Fruit fly (Drosophila melanogaster): ENCODE results near the gene HP1D3csd.

Gene HP1D3csd

DNA sequence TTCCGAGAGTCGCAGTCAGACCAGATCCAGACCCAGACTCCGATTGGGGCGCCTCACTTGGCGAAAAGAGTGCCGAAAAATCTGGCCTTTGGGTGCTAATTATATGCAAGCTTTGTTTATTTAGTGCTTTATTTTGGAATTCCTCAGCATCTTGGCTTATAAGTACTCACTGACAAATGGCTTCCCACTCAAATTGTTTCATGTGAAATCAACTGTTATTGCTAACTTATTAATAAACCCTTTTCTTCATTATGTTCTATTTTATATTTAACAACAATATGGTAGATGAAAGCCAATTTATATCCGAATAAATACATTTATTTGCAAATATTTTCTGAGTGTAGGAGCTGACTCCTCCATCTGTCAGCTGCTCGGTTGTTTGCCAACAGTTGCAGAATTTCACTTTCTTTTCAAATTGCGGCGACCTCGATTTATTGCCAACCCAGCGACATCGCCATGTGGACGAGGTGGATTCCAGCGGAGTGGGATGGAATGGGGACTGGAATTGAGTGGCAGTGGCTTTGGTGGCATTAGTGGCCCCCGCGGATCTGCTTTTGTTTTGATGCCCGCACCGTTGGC, 39.9 kb downstream of the HP1D3csd start (continued):
- TF ChIP-seq Eip93F (GFP tag; optimal IDR thresholded peaks at IDR 0.05) = no peak
- no peak for TF ChIP-seq fkh (GFP tag; optimal IDR thresholded peaks at IDR 0.05)
- peak; percentile 56 for TF ChIP-seq CG8632 (GFP tag; optimal IDR thresholded peaks at IDR 0.05)
- peak; percentile 91 for TF ChIP-seq Blimp-1 (GFP tag; optimal IDR thresholded peaks at IDR 0.05)
- TF ChIP-seq Gug (GFP tag; IDR thresholded peaks at IDR 0.05) = no peak; the same call in 1 of the 2 replicates
- no peak for TF ChIP-seq CG1621 (tag; optimal IDR thresholded peaks at IDR 0.05)
- TF ChIP-seq CG31627 (GFP tag; optimal IDR thresholded peaks at IDR 0.05) = peak; percentile 44
- peak; percentile 75 for TF ChIP-seq esn (GFP tag; optimal IDR thresholded peaks at IDR 0.05)
- peak; percentile 27 for TF ChIP-seq CG6854 (GFP tag; optimal IDR thresholded peaks at IDR 0.05)
- peak; percentile 68 for TF ChIP-seq Sox14 (GFP tag; optimal IDR thresholded peaks at IDR 0.05)
- TF ChIP-seq lz (GFP tag; optimal IDR thresholded peaks at IDR 0.05) = peak; percentile 66
- TF ChIP-seq net (GFP tag; optimal IDR thresholded peaks at IDR 0.05) = peak; percentile 68
- TF ChIP-seq CG10669 (GFP tag; optimal IDR thresholded peaks at IDR 0.05) = peak; percentile 51
- TF ChIP-seq ss (GFP tag; optimal IDR thresholded peaks at IDR 0.05) = peak in 1 of 2 experiments; percentile 48
- peak; percentile 37; the same call in 2 of the 3 replicates for TF ChIP-seq CG6163 (GFP tag; IDR thresholded peaks at IDR 0.05)
- peak; percentile 78 for TF ChIP-seq svp (GFP tag)
- peak; percentile 95 for TF ChIP-seq Eip78C (GFP tag)
- TF ChIP-seq Lpt (GFP tag; optimal IDR thresholded peaks at IDR 0.05) = peak; percentile 40
- no peak for TF ChIP-seq CG11294 (GFP tag; IDR thresholded peaks at IDR 0.05)
- TF ChIP-seq Ets21C (GFP tag; optimal IDR thresholded peaks at IDR 0.05) = no peak
- TF ChIP-seq CG34406 (GFP tag; optimal IDR thresholded peaks at IDR 0.05) = peak; percentile 74
- TF ChIP-seq eg (GFP tag; IDR thresholded peaks at IDR 0.05) = peak; percentile 48; the same call in 1 of the 3 replicates
- TF ChIP-seq OdsH (GFP tag; optimal IDR thresholded peaks at IDR 0.05) = peak; percentile 72
- TF ChIP-seq CG3919 (GFP tag; optimal IDR thresholded peaks at IDR 0.05) = peak; percentile 72
- TF ChIP-seq Smox (GFP tag; optimal IDR thresholded peaks at IDR 0.05) = peak; percentile 63
- peak; percentile 69 for TF ChIP-seq achi (GFP tag; optimal IDR thresholded peaks at IDR 0.05)
- peak; percentile 33 for TF ChIP-seq Hr39 (GFP tag; optimal IDR thresholded peaks at IDR 0.05)
- peak; percentile 26 for TF ChIP-seq spab (GFP tag; optimal IDR thresholded peaks at IDR 0.05)
- peak; percentile 57 for TF ChIP-seq CG7368 (GFP tag; optimal IDR thresholded peaks at IDR 0.05)

- TF ChIP-seq CG15336 (GFP tag; IDR thresholded peaks at IDR 0.05) (no peak), eg (GFP tag; IDR thresholded peaks at IDR 0.05) (no peak), svp (GFP tag) (peak; percentile 91)
Observed at dm6 chrX:19238613-19239012, 48.6 kb downstream of the HP1D3csd start.

dm6 chrX:19239365-19239764, 49.4 kb downstream of the HP1D3csd start:
- TF ChIP-seq Ets21C (GFP tag; optimal IDR thresholded peaks at IDR 0.05) (no peak), topi (GFP tag; optimal IDR thresholded peaks at IDR 0.05) (no peak), fd59A (GFP tag; optimal IDR thresholded peaks at IDR 0.05) (no peak), Sox102F (GFP tag; optimal IDR thresholded peaks at IDR 0.05) (no peak), CG3919 (GFP tag; optimal IDR thresholded peaks at IDR 0.05) (no peak), Eip93F (GFP tag; optimal IDR thresholded peaks at IDR 0.05) (no peak), pdm3 (GFP tag; optimal IDR thresholded peaks at IDR 0.05) (no peak), CG10631 (GFP tag; optimal IDR thresholded peaks at IDR 0.05) (no peak), Ets96B (tag; optimal IDR thresholded peaks at IDR 0.05) (no peak)

DNA sequence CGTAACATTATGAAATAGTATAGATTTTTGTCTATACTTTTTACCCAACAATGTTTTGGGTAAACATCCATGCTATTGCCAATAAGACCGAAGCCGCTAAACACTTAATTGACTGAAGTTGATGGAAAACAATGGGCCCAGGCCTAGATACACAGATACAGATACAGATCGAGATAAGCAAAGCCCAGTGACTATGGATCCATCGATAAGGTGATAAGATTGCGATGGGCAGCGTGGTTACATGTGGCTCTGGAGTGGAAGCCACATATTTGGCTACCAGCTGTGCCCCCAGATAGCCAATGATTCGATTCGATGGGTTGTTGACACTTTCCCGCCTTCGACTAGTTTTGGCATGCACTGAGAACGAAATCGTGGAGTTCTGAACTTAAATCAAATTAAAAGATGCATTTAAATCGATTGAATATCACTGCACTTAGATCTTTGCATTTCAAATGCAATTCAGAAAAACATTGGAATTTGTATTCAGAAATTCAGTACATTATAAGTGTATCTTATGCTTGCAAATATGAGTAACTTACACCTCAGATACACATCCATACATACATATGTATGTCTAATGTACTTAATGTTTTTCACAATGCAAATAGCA, 50.3 kb downstream of the HP1D3csd start:
- TF ChIP-seq CG10631 (GFP tag; optimal IDR thresholded peaks at IDR 0.05) (no peak), CG11294 (GFP tag; IDR thresholded peaks at IDR 0.05) (no peak), Sox14 (GFP tag; optimal IDR thresholded peaks at IDR 0.05) (no peak), Gug (GFP tag; IDR thresholded peaks at IDR 0.05) (no peak), CG8119 (GFP tag; IDR thresholded peaks at IDR 0.05) (no peak), Blimp-1 (GFP tag; optimal IDR thresholded peaks at IDR 0.05) (no peak), CG6854 (GFP tag; optimal IDR thresholded peaks at IDR 0.05) (no peak), CG31627 (GFP tag; optimal IDR thresholded peaks at IDR 0.05) (no peak), salr (GFP tag; optimal IDR thresholded peaks at IDR 0.05) (no peak), fd85E (GFP tag; optimal IDR thresholded peaks at IDR 0.05) (no peak), CG16779 (tag; optimal IDR thresholded peaks at IDR 0.05) (no peak)

Measured in whole organism, prepupa.